Worm (Caenorhabditis elegans) whole organism, L3 larva: ENCODE measurements around the gene C41G6.12.

Experiments
- ZK546.5 ChIP-seq: sonication (generic microtip); optimal IDR thresholded peaks from 2 replicates; lab custom pipeline; 2017; ENCODE audit warnings: missing biosample characterization, missing genetic modification characterization
- ama-1 ChIP-seq: fragments of 150-350 bp; optimal IDR thresholded peaks from 2 replicates; lab custom pipeline; 2018
- ceh-28 ChIP-seq: fragments of 150-350 bp; optimal IDR thresholded peaks from 2 replicates; lab custom pipeline; 2014; ENCODE audit warnings: missing biosample characterization, missing genetic modification reagents, missing genetic modification characterization
- ceh-82 ChIP-seq: fragments of 150-350 bp; optimal IDR thresholded peaks from 2 replicates; lab custom pipeline; 2014; ENCODE audit warnings: missing biosample characterization, missing genetic modification characterization
- ceh-9 ChIP-seq: sonication (generic microtip); optimal IDR thresholded peaks from 2 replicates; lab custom pipeline; 2018; ENCODE audit warnings: missing biosample characterization, missing genetic modification characterization
- daf-12 ChIP-seq: fragments of 150-350 bp; optimal IDR thresholded peaks from 2 replicates; lab custom pipeline; 2014; ENCODE audit warnings: missing biosample characterization, missing genetic modification reagents, missing genetic modification characterization
- egl-27 ChIP-seq: sonication (generic microtip); optimal IDR thresholded peaks from 4 replicates; lab custom pipeline; 2017; ENCODE audit warnings: missing biosample characterization, missing genetic modification reagents, missing genetic modification characterization
- egl-5 ChIP-seq: fragments of 150-350 bp; optimal IDR thresholded peaks from 2 replicates; lab custom pipeline; 2017; ENCODE audit warnings: missing biosample characterization, missing genetic modification reagents, missing genetic modification characterization, inconsistent platforms
- elt-2 ChIP-seq: sonication (generic microtip); optimal IDR thresholded peaks from 2 replicates; lab custom pipeline; 2016; ENCODE audit warnings: missing genetic modification reagents, mild to moderate bottlenecking, missing genetic modification characterization, missing compliant biosample characterization
- eor-1 ChIP-seq, 2 experiments: fragments of 150-350 bp; optimal IDR thresholded peaks; 2 replicates each; lab custom pipeline; 2014 to 2018; ENCODE audit warnings: missing biosample characterization in 2 of 2, missing genetic modification characterization in 2 of 2
- fkh-10 ChIP-seq: sonication (generic microtip); optimal IDR thresholded peaks from 2 replicates; lab custom pipeline; 2017; ENCODE audit warnings: missing biosample characterization, missing genetic modification reagents, missing genetic modification characterization
- fkh-2 ChIP-seq: fragments of 150-350 bp; optimal IDR thresholded peaks from 2 replicates; lab custom pipeline; 2014; ENCODE audit warnings: missing biosample characterization, missing genetic modification reagents, missing genetic modification characterization
- fos-1 ChIP-seq: fragments of 150-350 bp; optimal IDR thresholded peaks from 2 replicates; lab custom pipeline; 2014; ENCODE audit warnings: missing biosample characterization, missing genetic modification characterization
- lin-15B ChIP-seq: fragments of 150-350 bp; optimal IDR thresholded peaks from 2 replicates; lab custom pipeline; 2014; ENCODE audit warnings: missing biosample characterization, missing genetic modification characterization
- lin-39 ChIP-seq: fragments of 150-350 bp; optimal IDR thresholded peaks from 2 replicates; lab custom pipeline; 2018; ENCODE audit warnings: missing biosample characterization, missing genetic modification reagents, missing genetic modification characterization
- lsy-12 ChIP-seq: sonication (generic microtip); optimal IDR thresholded peaks from 2 replicates; lab custom pipeline; 2016; ENCODE audit warnings: mild to moderate bottlenecking, missing genetic modification characterization, missing compliant biosample characterization
- mdl-1 ChIP-seq: fragments of 150-350 bp; optimal IDR thresholded peaks from 2 replicates; lab custom pipeline; 2014; ENCODE audit warnings: missing biosample characterization, missing genetic modification characterization
- nfya-1 ChIP-seq: sonication (generic microtip); optimal IDR thresholded peaks from 2 replicates; lab custom pipeline; 2017; ENCODE audit warnings: missing genetic modification characterization, mild to moderate bottlenecking, missing compliant biosample characterization, antibody characterized with exemption, moderate library complexity; ENCODE audit not compliant: insufficient read depth
- nhr-11 ChIP-seq: fragments of 150-350 bp; optimal IDR thresholded peaks from 2 replicates; lab custom pipeline; 2014; ENCODE audit warnings: missing biosample characterization, missing genetic modification characterization
- nhr-12 ChIP-seq: fragments of 150-350 bp; optimal IDR thresholded peaks from 2 replicates; lab custom pipeline; 2014; ENCODE audit warnings: missing biosample characterization, missing genetic modification characterization
- nhr-23 ChIP-seq: fragments of 150-350 bp; optimal IDR thresholded peaks from 2 replicates; lab custom pipeline; 2014; ENCODE audit warnings: missing biosample characterization, missing genetic modification reagents, missing genetic modification characterization
- nhr-237 ChIP-seq: fragments of 150-350 bp; optimal IDR thresholded peaks from 2 replicates; lab custom pipeline; 2014; ENCODE audit warnings: missing biosample characterization, missing genetic modification characterization
- nhr-25 ChIP-seq: sonication (generic microtip); optimal IDR thresholded peaks from 2 replicates; lab custom pipeline; 2017; ENCODE audit warnings: missing biosample characterization, missing genetic modification characterization
- nhr-43 ChIP-seq: sonication (generic microtip); optimal IDR thresholded peaks from 2 replicates; lab custom pipeline; 2016; ENCODE audit warnings: mild to moderate bottlenecking, missing genetic modification characterization, missing compliant biosample characterization; ENCODE audit not compliant: poor library complexity, severe bottlenecking
- nhr-76 ChIP-seq: fragments of 150-350 bp; sonication (generic microtip); optimal IDR thresholded peaks from 5 replicates; lab custom pipeline; 2014; ENCODE audit warnings: missing biosample characterization, missing genetic modification characterization
- pqm-1 ChIP-seq: fragments of 150-350 bp; optimal IDR thresholded peaks from 2 replicates; lab custom pipeline; 2017; ENCODE audit warnings: missing biosample characterization, missing genetic modification characterization, inconsistent platforms
- sea-2 ChIP-seq: fragments of 150-350 bp; sonication (generic microtip); optimal IDR thresholded peaks from 4 replicates; lab custom pipeline; 2014; ENCODE audit warnings: missing biosample characterization, missing genetic modification reagents, missing genetic modification characterization
- skn-1 ChIP-seq: fragments of 150-350 bp; optimal IDR thresholded peaks from 2 replicates; lab custom pipeline; 2014; ENCODE audit warnings: missing biosample characterization, missing genetic modification characterization
- tbx-2 ChIP-seq: sonication (generic microtip); optimal IDR thresholded peaks from 2 replicates; lab custom pipeline; 2016; ENCODE audit warnings: mild to moderate bottlenecking, missing genetic modification characterization, missing compliant biosample characterization
- unc-62 ChIP-seq: fragments of 150-350 bp; sonication (generic microtip); optimal IDR thresholded peaks from 4 replicates; lab custom pipeline; 2014; ENCODE audit warnings: missing biosample characterization, missing genetic modification reagents, missing genetic modification characterization
- zag-1 ChIP-seq: fragments of 150-350 bp; optimal IDR thresholded peaks from 2 replicates; lab custom pipeline; 2014; ENCODE audit warnings: missing biosample characterization, missing genetic modification characterization
- ztf-11 ChIP-seq: fragments of 150-350 bp; optimal IDR thresholded peaks from 2 replicates; lab custom pipeline; 2014; ENCODE audit warnings: missing biosample characterization, missing genetic modification characterization
- ztf-4 ChIP-seq: fragments of 150-350 bp; optimal IDR thresholded peaks from 2 replicates; lab custom pipeline; 2014; ENCODE audit warnings: missing biosample characterization, missing genetic modification characterization

The C41G6.12 gene

DNA sequence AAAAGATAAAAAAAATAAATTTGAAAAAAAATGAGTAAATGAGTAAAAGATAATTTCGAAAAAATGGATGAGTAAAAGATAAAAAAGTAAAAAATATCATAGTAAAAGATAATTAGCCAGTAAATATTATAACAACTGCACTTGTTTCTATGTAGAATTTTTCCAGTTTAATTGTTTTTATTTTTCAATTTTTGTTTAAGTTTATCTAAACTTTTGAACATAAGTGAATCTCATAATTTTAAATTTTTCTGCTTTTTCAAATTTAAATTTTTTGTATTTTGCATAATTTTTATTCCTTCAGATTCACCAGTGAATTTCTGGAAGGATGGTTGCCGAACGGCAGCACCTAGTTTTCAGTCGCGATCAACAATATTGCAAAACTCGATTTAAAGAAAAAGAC, 33.7 kb upstream of the C41G6.12 start, which contains the start of gene chil-12:
Gene chil-12, plus strand, starts transcription at position 301 of the 400 bp plus-strand sequence.
- TF ChIP-seq pqm-1: no peak
- TF ChIP-seq ztf-11 (tag; lab: Kevin White, UChicago): no peak
- TF ChIP-seq nhr-23: no peak
- no peak for TF ChIP-seq unc-62 (GFP tag; lab: Kevin White, UChicago)
- TF ChIP-seq ama-1 (lab: Kevin White, UChicago): no peak
- TF ChIP-seq nhr-76 (tag; lab: Kevin White, UChicago): no peak
- no peak for TF ChIP-seq egl-5 (tag; lab: Kevin White, UChicago)
- TF ChIP-seq tbx-2 (tag; lab: Kevin White, UChicago): no peak
- TF ChIP-seq nhr-43 (tag; lab: Kevin White, UChicago): no peak
- no peak for TF ChIP-seq mdl-1 (tag; lab: Kevin White, UChicago)
- TF ChIP-seq nfya-1: no peak
- no peak for TF ChIP-seq nhr-237 (tag; lab: Kevin White, UChicago)
- no peak for TF ChIP-seq lsy-12 (tag; lab: Kevin White, UChicago)

DNA sequence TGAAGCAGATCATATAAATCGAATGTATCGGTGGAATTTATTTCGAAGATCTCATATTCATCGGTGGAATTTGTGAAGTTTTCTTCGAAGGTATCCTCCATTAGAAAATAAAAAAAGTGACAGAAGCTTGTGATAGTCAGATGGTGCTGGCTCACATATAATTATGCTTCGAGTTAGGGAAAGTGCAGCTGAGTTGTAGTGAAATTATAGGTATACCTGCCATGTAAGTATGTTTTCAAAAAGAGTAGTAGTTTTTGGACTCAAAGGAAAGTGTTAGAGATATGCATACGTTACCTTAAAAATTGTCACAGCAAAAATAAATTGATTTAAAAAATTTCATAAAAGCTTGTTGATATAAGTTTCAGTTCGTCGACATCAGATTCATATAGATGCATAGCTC, 32.6 kb upstream of the C41G6.12 start, which contains the start of gene srw-11:
Gene srw-11, minus strand, starts transcription at position 101 of the 400 bp plus-strand sequence.
- TF ChIP-seq zag-1 (no peak), egl-27 (tag; lab: Kevin White, UChicago) (no peak)
- TF ChIP-seq, all 47 proteins: peak for 0

DNA sequence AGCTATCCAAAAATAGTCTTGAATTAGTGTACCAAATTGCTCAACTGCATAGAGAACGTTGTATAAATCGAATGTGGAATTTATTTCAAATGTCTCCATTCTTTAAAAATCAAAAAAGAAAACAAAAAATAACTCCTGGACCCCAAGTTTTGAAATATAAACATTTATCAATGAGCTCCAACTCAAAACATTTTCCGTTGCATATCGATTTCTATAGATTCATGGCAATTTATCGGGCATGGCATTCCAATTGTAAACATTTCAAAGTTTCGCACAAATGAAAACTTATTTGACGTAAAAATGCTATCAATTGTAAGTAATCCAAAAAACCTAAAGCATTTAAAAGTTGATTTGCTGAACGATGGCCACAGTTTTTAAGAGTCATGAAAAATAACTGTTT, 31.0 kb upstream of the C41G6.12 start, which contains the start of gene srw-12:
Gene srw-12, minus strand, starts transcription at position 101 of the 400 bp plus-strand sequence.
- TF ChIP-seq lin-15B (tag; lab: Kevin White, UChicago) (no peak), skn-1 (tag; lab: Kevin White, UChicago) (no peak), pqm-1 (no peak), ceh-82 (no peak), lin-39 (tag; lab: Kevin White, UChicago) (no peak)

DNA sequence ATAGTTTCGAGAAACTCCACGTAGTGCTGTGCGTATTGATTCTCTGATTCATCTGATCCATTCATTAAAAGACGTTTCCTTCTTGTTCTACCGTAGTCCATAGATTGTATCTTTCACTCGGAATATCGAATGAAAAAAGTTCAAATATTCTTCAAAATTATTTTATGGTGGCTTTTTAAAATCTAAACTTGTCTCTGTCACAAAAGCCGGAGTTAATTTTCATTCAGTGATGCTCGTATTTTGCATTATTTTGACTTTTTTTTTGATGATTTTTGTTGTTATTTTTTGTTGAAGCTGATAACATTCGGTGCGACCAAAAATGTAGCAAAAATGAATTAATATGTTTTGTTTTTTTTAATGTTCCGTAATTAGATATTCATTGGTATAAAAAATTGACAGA, 28.1 kb upstream of the C41G6.12 start, which contains the start of gene nhr-164:
Gene nhr-164, minus strand, starts transcription at position 101 of the 400 bp plus-strand sequence.
- TF ChIP-seq ztf-4 (tag; lab: Kevin White, UChicago): no peak
- TF ChIP-seq elt-2 (tag; lab: Kevin White, UChicago): no peak
- TF ChIP-seq fos-1 (tag; lab: Kevin White, UChicago): no peak
- TF ChIP-seq nhr-237 (tag; lab: Kevin White, UChicago): no peak
- TF ChIP-seq ztf-11 (tag; lab: Kevin White, UChicago): no peak
- TF ChIP-seq egl-5 (tag; lab: Kevin White, UChicago): no peak
- no peak for TF ChIP-seq egl-27 (tag; lab: Kevin White, UChicago)
- no peak for TF ChIP-seq lin-15B (tag; lab: Kevin White, UChicago)
- TF ChIP-seq ceh-9: no peak
- TF ChIP-seq nhr-25: no peak
- TF ChIP-seq lin-39 (tag; lab: Kevin White, UChicago): no peak

DNA sequence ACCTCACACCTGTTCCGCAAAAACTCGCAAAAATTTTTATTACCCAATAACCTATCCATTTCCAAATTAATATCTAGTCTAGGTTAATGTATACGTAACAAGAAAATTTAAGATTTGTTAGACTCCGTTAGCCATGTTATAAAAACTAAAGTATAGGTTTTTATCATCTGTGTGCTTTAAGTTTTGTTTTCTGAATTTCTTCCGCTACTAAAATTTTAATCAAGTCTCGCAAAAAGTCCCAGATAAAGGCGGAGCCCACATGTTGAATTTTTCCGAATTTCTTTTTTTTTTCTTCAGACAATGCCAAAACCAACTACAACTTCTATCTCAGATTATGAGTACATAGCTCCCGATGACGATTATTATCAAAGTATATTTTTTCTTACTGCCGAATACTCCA, 24.6 kb upstream of the C41G6.12 start, which contains the start of gene srw-13:
Gene srw-13, plus strand, starts transcription at position 301 of the 400 bp plus-strand sequence.
- TF ChIP-seq nhr-11: no peak
- no peak for TF ChIP-seq ceh-28 (tag; lab: Kevin White, UChicago)
- TF ChIP-seq ztf-4 (tag; lab: Kevin White, UChicago): no peak
- TF ChIP-seq ZK546.5 (tag; lab: Kevin White, UChicago): no peak
- TF ChIP-seq sea-2 (GFP tag; lab: Kevin White, UChicago): no peak
- TF ChIP-seq nhr-25: no peak
- no peak for TF ChIP-seq eor-1 (tag; optimal IDR thresholded peaks at IDR 0.05; lab: Kevin White, UChicago)
- no peak for TF ChIP-seq fkh-10 (GFP tag; lab: Kevin White, UChicago)
- TF ChIP-seq lsy-12 (tag; lab: Kevin White, UChicago): no peak
- TF ChIP-seq daf-12: no peak

DNA sequence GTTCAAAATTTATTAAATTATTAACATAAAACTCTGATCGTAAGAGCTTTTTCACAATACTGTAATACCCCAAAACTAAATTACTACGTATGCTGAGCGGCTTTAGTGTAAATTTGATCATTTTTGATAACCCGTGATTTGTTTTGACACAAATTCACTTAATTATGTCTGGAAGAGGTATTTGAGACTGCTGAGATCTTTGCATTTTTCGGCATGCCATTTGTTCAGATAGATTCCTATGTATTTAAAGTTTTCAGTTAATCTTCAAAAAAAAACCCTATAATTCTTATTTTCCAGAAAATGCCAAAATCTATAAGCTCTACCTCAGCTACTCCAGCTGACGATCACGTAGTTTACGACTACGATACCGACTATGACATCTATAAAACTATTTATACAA, 22.7 kb upstream of the C41G6.12 start, which contains the start of gene srw-15:
Gene srw-15, plus strand, starts transcription at position 301 of the 400 bp plus-strand sequence.
- TF ChIP-seq fkh-2 (tag; lab: Kevin White, UChicago): no peak
- TF ChIP-seq nhr-12 (tag; lab: Kevin White, UChicago): no peak
- TF ChIP-seq nhr-43 (tag; lab: Kevin White, UChicago): no peak
- TF ChIP-seq lin-15B (tag; lab: Kevin White, UChicago): no peak
- no peak for TF ChIP-seq nfya-1
